Worm (Caenorhabditis elegans) whole organism, L4 larva: ENCODE data around the gene csb-1.

ENCODE experiments used
- lin-39 ChIP-seq: fragments of 150-350 bp; optimal IDR thresholded peaks from 2 replicates; lab custom pipeline; 2014; ENCODE audit warnings: missing biosample characterization, missing genetic modification reagents, missing genetic modification characterization
- lsy-2 ChIP-seq, 2 experiments: fragments of 150-350 bp in 1 of 2; sonication (generic microtip) in 1 of 2; optimal IDR thresholded peaks; 2 replicates each; lab custom pipeline; 2014 to 2017; ENCODE audit warnings: missing biosample characterization in 2 of 2, missing genetic modification characterization in 2 of 2
- nhr-76 ChIP-seq: fragments of 150-350 bp; optimal IDR thresholded peaks from 2 replicates; lab custom pipeline; 2014; ENCODE audit warnings: missing biosample characterization, missing genetic modification characterization

ce11 chrX:15847543-15848087 is 18.1 kb downstream of the csb-1 start, which contains the start of gene F59F4.3:
- TF ChIP-seq nhr-76 (tag; lab: Kevin White, UChicago) (no peak), lsy-2 (tag; optimal IDR thresholded peaks at IDR 0.05; lab: Kevin White, UChicago) (no peak), lin-39 (no peak)
